Worm (Caenorhabditis elegans): ENCODE data around the gene F55H2.5.

- TF ChIP-seq ceh-16 (tag; optimal IDR thresholded peaks at IDR 0.05) (no peak), pqm-1 (tag; optimal IDR thresholded peaks at IDR 0.05) (no peak), elt-1 (tag; optimal IDR thresholded peaks at IDR 0.05) (no peak), fos-1 (tag; optimal IDR thresholded peaks at IDR 0.05) (no peak), hmg-11 (tag; optimal IDR thresholded peaks at IDR 0.05) (no peak), nhr-76 (tag; optimal IDR thresholded peaks at IDR 0.05) (no peak), egl-27 (tag; optimal IDR thresholded peaks at IDR 0.05) (no peak), elt-3 (tag; optimal IDR thresholded peaks at IDR 0.05) (no peak), nhr-11 (tag; optimal IDR thresholded peaks at IDR 0.05) (no peak)
Observed at ce11 chrIII:9482423-9482993, 28.8 kb upstream of the F55H2.5 start.
